Fruit fly (Drosophila melanogaster) whole organism, embryonic: Measurements from ENCODE around the gene CG7352.

Experiments used
- Asciz ChIP-seq: fragments of 200-800 bp; sonication (Bioruptor generic); optimal IDR thresholded peaks from 2 replicates; lab custom pipeline; 2017; ENCODE audit warnings: missing biosample characterization, mild to moderate bottlenecking, missing genetic modification characterization, missing genetic modification reagents
- CG10366 ChIP-seq: fragments of 200-800 bp; sonication (Bioruptor generic); IDR thresholded peaks from 2 replicates; pipeline ENCODE4 v1.3.6; 2022; ENCODE audit warnings: missing biosample characterization, missing genetic modification characterization
- CG10979 ChIP-seq: fragments of 200-800 bp; sonication (Bioruptor generic); optimal IDR thresholded peaks from 2 replicates; lab custom pipeline; 2018; ENCODE audit warnings: missing biosample characterization, mild to moderate bottlenecking, missing genetic modification characterization, moderate library complexity
- CG11504 ChIP-seq: fragments of 200-800 bp; sonication (Bioruptor generic); optimal IDR thresholded peaks from 3 replicates; lab custom pipeline; 2019; ENCODE audit warnings: missing biosample characterization, mild to moderate bottlenecking, missing genetic modification characterization, moderate library complexity
- CG12155 ChIP-seq: fragments of 200-800 bp; sonication (Bioruptor generic); optimal IDR thresholded peaks from 3 replicates; lab custom pipeline; 2016; ENCODE audit warnings: missing biosample characterization, missing genetic modification characterization
- CG14965 ChIP-seq: fragments of 200-800 bp; sonication (Bioruptor generic); optimal IDR thresholded peaks from 2 replicates; lab custom pipeline; 2016; ENCODE audit warnings: missing biosample characterization, missing genetic modification characterization, borderline replicate concordance
- CG18619 ChIP-seq: fragments of 200-800 bp; sonication (Bioruptor generic); optimal IDR thresholded peaks from 3 replicates; lab custom pipeline; 2017; ENCODE audit warnings: missing biosample characterization, mild to moderate bottlenecking, missing genetic modification characterization
- CG30020 ChIP-seq: fragments of 200-800 bp; optimal IDR thresholded peaks from 2 replicates; lab custom pipeline; 2019; ENCODE audit warnings: missing biosample characterization, mild to moderate bottlenecking, missing genetic modification characterization, moderate library complexity
- CG43689 ChIP-seq: fragments of 200-800 bp; sonication (Bioruptor generic); IDR thresholded peaks from 2 replicates; pipeline ENCODE4 v1.3.6; 2022; ENCODE audit warnings: missing biosample characterization, missing genetic modification characterization
- CG4820 ChIP-seq: fragments of 200-800 bp; sonication (Bioruptor generic); optimal IDR thresholded peaks from 3 replicates; lab custom pipeline; 2016; ENCODE audit warnings: missing biosample characterization, missing genetic modification characterization
- CG6689 ChIP-seq: fragments of 200-800 bp; sonication (Bioruptor generic); IDR thresholded peaks from 2 replicates; pipeline ENCODE4 v1.3.6; 2022; ENCODE audit warnings: missing biosample characterization, missing genetic modification characterization
- CG8924 ChIP-seq: fragments of 200-800 bp; optimal IDR thresholded peaks from 3 replicates; lab custom pipeline; 2019; ENCODE audit warnings: missing biosample characterization, mild to moderate bottlenecking, missing genetic modification characterization, moderate library complexity
- CG9797 ChIP-seq: fragments of 200-800 bp; sonication (Bioruptor generic); optimal IDR thresholded peaks from 3 replicates; lab custom pipeline; 2018; ENCODE audit warnings: missing biosample characterization, mild to moderate bottlenecking, missing genetic modification characterization
- CoRest ChIP-seq: fragments of 200-800 bp; sonication (Bioruptor generic); optimal IDR thresholded peaks from 3 replicates; lab custom pipeline; 2018; ENCODE audit warnings: missing biosample characterization, mild to moderate bottlenecking, missing genetic modification characterization, moderate library complexity
- CrebB ChIP-seq: fragments of 200-800 bp; sonication (Bioruptor generic); optimal IDR thresholded peaks from 3 replicates; lab custom pipeline; 2018; ENCODE audit warnings: missing biosample characterization, mild to moderate bottlenecking, missing genetic modification characterization
- D19B ChIP-seq: fragments of 200-800 bp; sonication (Bioruptor generic); optimal IDR thresholded peaks from 2 replicates; lab custom pipeline; 2017; ENCODE audit warnings: missing biosample characterization, mild to moderate bottlenecking, missing genetic modification characterization
- Dp ChIP-seq: fragments of 200-800 bp; sonication (Bioruptor generic); optimal IDR thresholded peaks from 2 replicates; lab custom pipeline; 2018; ENCODE audit warnings: missing biosample characterization, mild to moderate bottlenecking, missing genetic modification characterization, moderate library complexity
- GATAe ChIP-seq: fragments of 200-800 bp; sonication (Bioruptor generic); conservative IDR thresholded peaks from 2 replicates; pipeline ENCODE4 v1.3.6; 2022; ENCODE audit warnings: missing biosample characterization, missing genetic modification characterization
- Hmr ChIP-seq: fragments of 200-800 bp; sonication (Bioruptor generic); optimal IDR thresholded peaks from 3 replicates; lab custom pipeline; 2017; ENCODE audit warnings: mild to moderate bottlenecking, missing biosample characterization, missing genetic modification reagents, missing genetic modification characterization
- Myb ChIP-seq: fragments of 200-800 bp; sonication (Bioruptor generic); optimal IDR thresholded peaks from 2 replicates; lab custom pipeline; 2016; ENCODE audit warnings: missing biosample characterization, missing genetic modification characterization
- Nf-YA ChIP-seq: fragments of 200-800 bp; sonication (Bioruptor generic); IDR thresholded peaks from 2 replicates; pipeline ENCODE4 v1.3.6; 2022; ENCODE audit warnings: missing biosample characterization, missing genetic modification characterization
- Opbp ChIP-seq: fragments of 200-800 bp; sonication (Bioruptor generic); IDR thresholded peaks from 3 replicates; pipeline ENCODE4 v1.3.6; 2022; ENCODE audit warnings: missing biosample characterization, missing genetic modification characterization; ENCODE audit not compliant: partially characterized antibody
- Pdp1 ChIP-seq, 2 experiments: fragments of 200-800 bp; sonication (Bioruptor generic); optimal IDR thresholded peaks; 3 replicates each; lab custom pipeline; 2016; ENCODE audit warnings: missing biosample characterization in 2 of 2, missing genetic modification characterization in 2 of 2, mild to moderate bottlenecking in 1 of 2, moderate library complexity in 1 of 2
- Sox102F ChIP-seq: fragments of 200-800 bp; sonication (Bioruptor generic); optimal IDR thresholded peaks from 2 replicates; lab custom pipeline; 2018; ENCODE audit warnings: missing biosample characterization, mild to moderate bottlenecking, missing genetic modification characterization, moderate library complexity
- Trl ChIP-seq, 3 experiments: fragments of >200 bp in 2 of 3; fragments of 200-800 bp in 1 of 3; sonication (Bioruptor generic) in 1 of 3; optimal IDR thresholded peaks; 2 replicates in 1 of 3; 3 replicates in 2 of 3; lab custom pipeline; 2016 to 2017; ENCODE audit warnings: missing biosample characterization in 1 of 3, missing genetic modification characterization in 1 of 3
- Xbp1 ChIP-seq: fragments of 200-800 bp; sonication (Bioruptor generic); optimal IDR thresholded peaks from 3 replicates; lab custom pipeline; 2016; ENCODE audit warnings: missing biosample characterization, mild to moderate bottlenecking, missing genetic modification characterization
- ap ChIP-seq: fragments of 200-800 bp; sonication (Bioruptor generic); IDR thresholded peaks from 2 replicates; pipeline ENCODE4 v1.3.6; 2022; ENCODE audit warnings: missing biosample characterization, missing genetic modification characterization
- cg ChIP-seq: fragments of 200-800 bp; sonication (Bioruptor generic); optimal IDR thresholded peaks from 3 replicates; lab custom pipeline; 2019; ENCODE audit warnings: missing biosample characterization, mild to moderate bottlenecking, missing genetic modification characterization, moderate library complexity
- chm ChIP-seq: fragments of 200-800 bp; sonication (Bioruptor generic); IDR thresholded peaks from 2 replicates; pipeline ENCODE4 v1.3.6; 2022; ENCODE audit warnings: missing biosample characterization, missing genetic modification characterization
- crp ChIP-seq, 2 experiments: fragments of 200-800 bp; sonication (Bioruptor generic); optimal IDR thresholded peaks; 2 replicates in 1 of 2; 3 replicates in 1 of 2; lab custom pipeline; 2017; ENCODE audit warnings: missing biosample characterization in 2 of 2, missing genetic modification characterization in 2 of 2, mild to moderate bottlenecking in 1 of 2, moderate library complexity in 1 of 2
- dati ChIP-seq: fragments of 200-800 bp; sonication (Bioruptor generic); IDR thresholded peaks from 2 replicates; pipeline ENCODE4 v1.3.6; 2022; ENCODE audit warnings: missing biosample characterization, missing genetic modification characterization
- dmrt11E ChIP-seq: fragments of 200-800 bp; sonication (Bioruptor generic); optimal IDR thresholded peaks from 3 replicates; lab custom pipeline; 2018; ENCODE audit warnings: missing biosample characterization, mild to moderate bottlenecking, missing genetic modification characterization, moderate library complexity
- fd102C ChIP-seq: fragments of 200-800 bp; sonication (Bioruptor generic); optimal IDR thresholded peaks from 2 replicates; lab custom pipeline; 2018; ENCODE audit warnings: missing biosample characterization, mild to moderate bottlenecking, missing genetic modification characterization, moderate library complexity
- fd96Cb ChIP-seq: fragments of 200-800 bp; sonication (Bioruptor generic); optimal IDR thresholded peaks from 2 replicates; lab custom pipeline; 2018; ENCODE audit warnings: missing biosample characterization, mild to moderate bottlenecking, missing genetic modification characterization, moderate library complexity
- insv ChIP-seq, 2 experiments: fragments of 200-800 bp; sonication (Bioruptor generic); optimal IDR thresholded peaks; 3 replicates each; lab custom pipeline; 2016 to 2018; ENCODE audit warnings: missing biosample characterization in 2 of 2, missing genetic modification characterization in 2 of 2
- jumu ChIP-seq: fragments of 200-800 bp; sonication (Bioruptor generic); optimal IDR thresholded peaks from 3 replicates; lab custom pipeline; 2016; ENCODE audit warnings: missing biosample characterization, missing genetic modification characterization
- ken ChIP-seq: fragments of 200-800 bp; sonication (Bioruptor generic); IDR thresholded peaks from 3 replicates; pipeline ENCODE4 v1.3.6; 2022; ENCODE audit warnings: missing biosample characterization, missing genetic modification characterization
- lmd ChIP-seq: fragments of 200-800 bp; sonication (Bioruptor generic); IDR thresholded peaks from 2 replicates; pipeline ENCODE4 v1.3.6; 2022; ENCODE audit warnings: missing biosample characterization, missing genetic modification characterization
- lola ChIP-seq, 3 experiments: fragments of >200 bp in 2 of 3; fragments of 200-800 bp in 1 of 3; sonication (Bioruptor generic) in 1 of 3; optimal IDR thresholded peaks; 2 replicates each; lab custom pipeline; 2017 to 2019; ENCODE audit warnings: missing biosample characterization in 3 of 3, missing genetic modification characterization in 3 of 3, mild to moderate bottlenecking in 1 of 3, moderate library complexity in 1 of 3
- maf-S ChIP-seq: fragments of 200-800 bp; sonication (Bioruptor generic); optimal IDR thresholded peaks from 2 replicates; lab custom pipeline; 2016; ENCODE audit warnings: missing biosample characterization, missing genetic modification characterization
- mld ChIP-seq: fragments of 200-800 bp; sonication (Bioruptor generic); IDR thresholded peaks from 3 replicates; pipeline ENCODE4 v1.3.6; 2022; ENCODE audit warnings: missing biosample characterization, missing genetic modification characterization; ENCODE audit not compliant: partially characterized antibody
- psq ChIP-seq: fragments of 200-800 bp; sonication (Bioruptor generic); optimal IDR thresholded peaks from 2 replicates; lab custom pipeline; 2017; ENCODE audit warnings: missing biosample characterization, missing genetic modification characterization
- ranshi ChIP-seq: fragments of 200-800 bp; sonication (Bioruptor generic); IDR thresholded peaks from 2 replicates; pipeline ENCODE4 v1.3.6; 2022; ENCODE audit warnings: missing biosample characterization, missing genetic modification characterization
- sima ChIP-seq: fragments of 200-800 bp; sonication (Bioruptor generic); optimal IDR thresholded peaks from 2 replicates; lab custom pipeline; 2016; ENCODE audit warnings: missing biosample characterization, missing genetic modification characterization
- sob ChIP-seq: fragments of 200-800 bp; sonication (Bioruptor generic); IDR thresholded peaks from 2 replicates; pipeline ENCODE4 v1.3.6; 2022; ENCODE audit warnings: missing biosample characterization, missing genetic modification characterization
- twi ChIP-seq: fragments of 200-800 bp; optimal IDR thresholded peaks from 2 replicates; lab custom pipeline; 2019; ENCODE audit warnings: missing biosample characterization, mild to moderate bottlenecking, missing genetic modification characterization, moderate library complexity
- z ChIP-seq: fragments of 200-800 bp; sonication (Bioruptor generic); IDR thresholded peaks from 3 replicates; pipeline ENCODE4 v1.3.6; 2022; ENCODE audit warnings: missing biosample characterization, missing genetic modification characterization

Gene CG7352

dm6 chr3R:8300928-8301752, 46.2 kb upstream of the CG7352 start, which contains the start of the genes CG9626 and mRpL1 (continued):
- TF ChIP-seq CG11504 (tag; lab: Kevin White, UChicago), result no peak
- TF ChIP-seq psq, result no peak
- TF ChIP-seq fd102C, result no peak
- TF ChIP-seq CrebB (tag; lab: Kevin White, UChicago), result peak; percentile 19
- no peak for TF ChIP-seq z (GFP tag; lab: Robert Waterston, UW)
- TF ChIP-seq Sox102F (GFP tag; lab: Kevin White, UChicago), result no peak
- TF ChIP-seq D19B (GFP tag; lab: Kevin White, UChicago), result no peak
- TF ChIP-seq insv (GFP tag; optimal IDR thresholded peaks at IDR 0.05; lab: Kevin White, UChicago), result peak in 1 of 2 experiments; percentile 53
- TF ChIP-seq ap (GFP tag; lab: Robert Waterston, UW), result no peak
- TF ChIP-seq Asciz (GFP tag; lab: Kevin White, UChicago), result no peak
- no peak for TF ChIP-seq CG43689 (GFP tag; lab: Robert Waterston, UW)
- peak; percentile 58 for TF ChIP-seq Dp (GFP tag; lab: Kevin White, UChicago)
- no peak for TF ChIP-seq mld (GFP tag; lab: Robert Waterston, UW)
- TF ChIP-seq maf-S, result no peak
- peak; percentile 3 for TF ChIP-seq CG10979 (tag; lab: Kevin White, UChicago)
- TF ChIP-seq fd96Cb (tag; lab: Kevin White, UChicago), result no peak
- no peak for TF ChIP-seq CG18619 (GFP tag; lab: Kevin White, UChicago)
- peak; percentile 99 for TF ChIP-seq Myb (GFP tag; lab: Kevin White, UChicago)
- peak; percentile 63; the same call in 2 of the 3 replicates for TF ChIP-seq Opbp (GFP tag; lab: Robert Waterston, UW)
- TF ChIP-seq CG10366 (GFP tag; lab: Robert Waterston, UW), result no peak
- TF ChIP-seq ken (GFP tag; lab: Robert Waterston, UW), result peak; percentile 41; the same call in 1 of the 3 replicates
- peak; percentile 71 for TF ChIP-seq Hmr (GFP tag; lab: Kevin White, UChicago)
- TF ChIP-seq CG4820, result no peak
- no peak for TF ChIP-seq twi (tag; lab: Kevin White, UChicago)
- peak; percentile 55; the same call in 1 of the 2 replicates for TF ChIP-seq sob
- TF ChIP-seq CG12155, result peak; percentile 35
- no peak for TF ChIP-seq Trl (optimal IDR thresholded peaks at IDR 0.05; lab: Kevin White, UChicago)
- TF ChIP-seq Trl (GFP tag; optimal IDR thresholded peaks at IDR 0.05; lab: Kevin White, UChicago), result no peak
- TF ChIP-seq Pdp1 (GFP tag; optimal IDR thresholded peaks at IDR 0.05; lab: Kevin White, UChicago), result peak in 1 of 2 experiments; percentile 100
- no peak for TF ChIP-seq sima
- TF ChIP-seq crp (GFP tag; optimal IDR thresholded peaks at IDR 0.05; lab: Kevin White, UChicago), result peak in 1 of 2 experiments; percentile 16
- TF ChIP-seq lmd (GFP tag; lab: Robert Waterston, UW), result 0 out of 2 replicates have a peak, but pooled peaks have one; percentile 12
- TF ChIP-seq CG8924 (tag; lab: Kevin White, UChicago), result no peak
- TF ChIP-seq dmrt11E (tag; lab: Kevin White, UChicago), result peak; percentile 6
- TF ChIP-seq ranshi (GFP tag; lab: Robert Waterston, UW), result 0 out of 2 replicates have a peak, but pooled peaks have one; percentile 35
- TF ChIP-seq CG9797, result peak; percentile 47
- no peak for TF ChIP-seq lola (GFP tag; optimal IDR thresholded peaks at IDR 0.05; lab: Kevin White, UChicago)
- peak; percentile 70; the same call in 1 of the 2 replicates for TF ChIP-seq GATAe (GFP tag; lab: Robert Waterston, UW)
- peak; percentile 29 for TF ChIP-seq CG30020 (tag; lab: Kevin White, UChicago)
- TF ChIP-seq CG6689 (GFP tag; lab: Robert Waterston, UW), result no peak
- TF ChIP-seq cg (GFP tag; lab: Kevin White, UChicago), result no peak
- TF ChIP-seq Nf-YA, result no peak
- no peak for TF ChIP-seq CG14965 (GFP tag; lab: Kevin White, UChicago)
- peak; percentile 45 for TF ChIP-seq CoRest (tag; lab: Kevin White, UChicago)
- peak; percentile 21 for TF ChIP-seq jumu
- TF ChIP-seq Xbp1, result peak; percentile 20
- no peak for TF ChIP-seq dati (GFP tag; lab: Robert Waterston, UW)
- no peak for TF ChIP-seq chm (GFP tag; lab: Robert Waterston, UW)
